Fruit fly (Drosophila melanogaster) whole organism, wandering third instar larva: ENCODE data around the gene CG5180.

ENCODE experiments used
- Vsx2 ChIP-seq: fragments of 200-300, 225-300 bp; sonication (Bioruptor generic); optimal IDR thresholded peaks from 2 replicates; lab custom pipeline; 2018; ENCODE audit warnings: missing biosample characterization, missing genetic modification characterization; ENCODE audit not compliant: partially characterized antibody
- br ChIP-seq: fragments of 200-800 bp; sonication (Bioruptor generic); optimal IDR thresholded peaks from 2 replicates; lab custom pipeline; 2016; ENCODE audit warnings: missing biosample characterization, missing genetic modification characterization
- sage ChIP-seq: fragments of 200-800 bp; sonication (Bioruptor generic); optimal IDR thresholded peaks from 2 replicates; lab custom pipeline; 2016; ENCODE audit warnings: missing biosample characterization, mild to moderate bottlenecking, missing genetic modification characterization

DNA sequence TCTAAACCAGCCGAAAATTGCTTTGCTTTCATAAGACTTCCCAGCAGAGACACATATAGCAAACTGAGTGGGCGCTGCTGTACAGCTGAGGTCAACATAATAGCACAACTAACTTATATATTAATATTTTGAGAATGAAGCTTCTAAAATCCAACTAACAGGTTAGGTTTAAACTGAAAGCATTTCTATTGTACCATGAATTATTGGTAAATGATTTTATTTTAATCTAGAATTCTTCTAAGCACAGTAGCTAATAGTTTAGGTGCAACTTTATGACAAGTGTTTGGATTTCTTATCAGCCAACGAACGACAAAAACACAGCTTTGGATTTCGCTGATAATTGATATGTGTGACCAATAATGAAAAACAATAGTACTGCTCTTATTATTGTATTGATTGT, 2.7 kb upstream of the CG5180 start:
- TF ChIP-seq Vsx2 (GFP tag; lab: Kevin White, UChicago) = no peak
- no peak for TF ChIP-seq br (GFP tag; lab: Kevin White, UChicago)
- TF ChIP-seq sage (GFP tag; lab: Kevin White, UChicago) = no peak
